Worm (Caenorhabditis elegans) whole organism, L2 larva: ENCODE results near the gene act-3.

Source experiments
- C34F6.9 ChIP-seq: fragments of 150-350 bp; optimal IDR thresholded peaks from 2 replicates; lab custom pipeline; 2014; ENCODE audit warnings: missing biosample characterization, missing genetic modification characterization
- F13H6.1 ChIP-seq: sonication (generic microtip); optimal IDR thresholded peaks from 2 replicates; lab custom pipeline; 2016; ENCODE audit warnings: missing genetic modification characterization, missing compliant biosample characterization
- R02D3.7 ChIP-seq: fragments of 150-350 bp; optimal IDR thresholded peaks from 2 replicates; lab custom pipeline; 2014; ENCODE audit warnings: missing biosample characterization, missing genetic modification characterization
- Y55F3AM.14 ChIP-seq: fragments of 200-800 bp; sonication (Bioruptor generic); optimal IDR thresholded peaks from 2 replicates; lab custom pipeline; 2018; ENCODE audit warnings: mild to moderate bottlenecking, missing genetic modification characterization, missing compliant biosample characterization
- ZK546.5 ChIP-seq: sonication (generic microtip); optimal IDR thresholded peaks from 2 replicates; lab custom pipeline; 2017; ENCODE audit warnings: missing biosample characterization, missing genetic modification characterization
- alr-1 ChIP-seq: fragments of 150-350 bp; optimal IDR thresholded peaks from 2 replicates; lab custom pipeline; 2014; ENCODE audit warnings: missing biosample characterization, missing genetic modification characterization
- aly-2 ChIP-seq: fragments of 150-350 bp; optimal IDR thresholded peaks from 2 replicates; lab custom pipeline; 2014; ENCODE audit warnings: missing biosample characterization, missing genetic modification characterization
- ama-1 ChIP-seq: fragments of 150-350 bp; optimal IDR thresholded peaks from 2 replicates; lab custom pipeline; 2018; ENCODE audit warnings: inconsistent platforms
- blmp-1 ChIP-seq: sonication (generic microtip); optimal IDR thresholded peaks from 2 replicates; lab custom pipeline; 2017; ENCODE audit warnings: missing genetic modification characterization, mild to moderate bottlenecking, missing compliant biosample characterization, antibody characterized with exemption, moderate library complexity; ENCODE audit not compliant: insufficient read depth
- ceh-16 ChIP-seq: fragments of 150-350 bp; optimal IDR thresholded peaks from 2 replicates; lab custom pipeline; 2014; ENCODE audit warnings: missing biosample characterization, missing genetic modification characterization
- ceh-82 ChIP-seq: fragments of 150-350 bp; optimal IDR thresholded peaks from 2 replicates; lab custom pipeline; 2014; ENCODE audit warnings: missing biosample characterization, missing genetic modification characterization
- crh-2 ChIP-seq: sonication (generic microtip); optimal IDR thresholded peaks from 2 replicates; lab custom pipeline; 2017; ENCODE audit warnings: missing biosample characterization, missing genetic modification characterization
- dmd-4 ChIP-seq: sonication (generic microtip); optimal IDR thresholded peaks from 2 replicates; lab custom pipeline; 2017; ENCODE audit warnings: missing biosample characterization, missing genetic modification characterization
- egl-27 ChIP-seq: sonication (generic microtip); optimal IDR thresholded peaks from 3 replicates; lab custom pipeline; 2017; ENCODE audit warnings: missing biosample characterization, missing genetic modification reagents, missing genetic modification characterization
- elt-1 ChIP-seq: fragments of 150-350 bp; optimal IDR thresholded peaks from 2 replicates; lab custom pipeline; 2014; ENCODE audit warnings: missing biosample characterization, missing genetic modification characterization
- elt-3 ChIP-seq: sonication (generic microtip); optimal IDR thresholded peaks from 2 replicates; lab custom pipeline; 2017; ENCODE audit warnings: missing biosample characterization, missing genetic modification characterization
- fos-1 ChIP-seq: fragments of 150-350 bp; optimal IDR thresholded peaks from 2 replicates; lab custom pipeline; 2014; ENCODE audit warnings: missing biosample characterization, missing genetic modification characterization
- gmeb-1 ChIP-seq: fragments of 150-350 bp; optimal IDR thresholded peaks from 2 replicates; lab custom pipeline; 2014; ENCODE audit warnings: missing biosample characterization, missing genetic modification characterization
- lin-11 ChIP-seq: fragments of 150-350 bp; sonication (generic microtip); optimal IDR thresholded peaks from 2 replicates; lab custom pipeline; 2014; ENCODE audit warnings: missing biosample characterization, missing genetic modification characterization, inconsistent platforms, mixed read lengths
- lin-13 ChIP-seq: fragments of 150-350 bp; optimal IDR thresholded peaks from 2 replicates; lab custom pipeline; 2014; ENCODE audit warnings: missing biosample characterization, missing genetic modification reagents, missing genetic modification characterization
- lin-39 ChIP-seq: fragments of 150-350 bp; optimal IDR thresholded peaks from 2 replicates; lab custom pipeline; 2014; ENCODE audit warnings: missing biosample characterization, missing genetic modification reagents, missing genetic modification characterization
- lsy-2 ChIP-seq, 2 experiments: fragments of 150-350 bp in 1 of 2; sonication (generic microtip) in 1 of 2; optimal IDR thresholded peaks; 2 replicates each; lab custom pipeline; 2014 to 2017; ENCODE audit warnings: missing biosample characterization in 2 of 2, missing genetic modification characterization in 2 of 2
- mab-5 ChIP-seq: fragments of 150-350 bp; optimal IDR thresholded peaks from 2 replicates; lab custom pipeline; 2014; ENCODE audit warnings: missing biosample characterization, missing genetic modification characterization
- mbf-1 ChIP-seq: sonication (generic microtip); optimal IDR thresholded peaks from 2 replicates; lab custom pipeline; 2017; ENCODE audit warnings: missing biosample characterization, missing genetic modification characterization
- mdl-1 ChIP-seq, 2 experiments: fragments of 150-350 bp in 1 of 2; sonication (generic microtip) in 1 of 2; optimal IDR thresholded peaks; 2 replicates each; lab custom pipeline; 2017; ENCODE audit warnings: missing biosample characterization in 2 of 2, missing genetic modification characterization in 2 of 2
- nhr-10 ChIP-seq: sonication (generic microtip); optimal IDR thresholded peaks from 2 replicates; lab custom pipeline; 2017; ENCODE audit warnings: missing biosample characterization, missing genetic modification characterization
- nhr-11 ChIP-seq: fragments of 150-350 bp; optimal IDR thresholded peaks from 2 replicates; lab custom pipeline; 2014; ENCODE audit warnings: missing biosample characterization, missing genetic modification characterization
- nhr-12 ChIP-seq: fragments of 150-350 bp; optimal IDR thresholded peaks from 2 replicates; lab custom pipeline; 2014; ENCODE audit warnings: missing biosample characterization, missing genetic modification characterization
- nhr-129 ChIP-seq: fragments of 150-350 bp; optimal IDR thresholded peaks from 2 replicates; lab custom pipeline; 2014; ENCODE audit warnings: missing biosample characterization, missing genetic modification characterization
- nhr-21 ChIP-seq: fragments of 150-350 bp; optimal IDR thresholded peaks from 2 replicates; lab custom pipeline; 2014; ENCODE audit warnings: missing biosample characterization, missing genetic modification characterization
- nhr-23 ChIP-seq: fragments of 150-350 bp; optimal IDR thresholded peaks from 2 replicates; lab custom pipeline; 2014; ENCODE audit warnings: missing biosample characterization, missing genetic modification reagents, missing genetic modification characterization
- nhr-237 ChIP-seq: fragments of 150-350 bp; optimal IDR thresholded peaks from 2 replicates; lab custom pipeline; 2014; ENCODE audit warnings: missing biosample characterization, missing genetic modification characterization
- nhr-25 ChIP-seq: fragments of 150-350 bp; sonication (generic microtip); optimal IDR thresholded peaks from 3 replicates; lab custom pipeline; 2014; ENCODE audit warnings: missing biosample characterization, missing genetic modification characterization
- nhr-6 ChIP-seq: fragments of 150-350 bp; optimal IDR thresholded peaks from 2 replicates; lab custom pipeline; 2014; ENCODE audit warnings: missing biosample characterization, missing genetic modification characterization
- nhr-77 ChIP-seq: fragments of 150-350 bp; optimal IDR thresholded peaks from 2 replicates; lab custom pipeline; 2014; ENCODE audit warnings: missing biosample characterization, missing genetic modification characterization
- peb-1 ChIP-seq: fragments of 150-350 bp; optimal IDR thresholded peaks from 2 replicates; lab custom pipeline; 2014; ENCODE audit warnings: missing biosample characterization, missing genetic modification characterization
- sem-4 ChIP-seq: fragments of 150-350 bp; optimal IDR thresholded peaks from 2 replicates; lab custom pipeline; 2014; ENCODE audit warnings: missing biosample characterization, missing genetic modification reagents, missing genetic modification characterization
- skn-1 ChIP-seq: sonication (generic microtip); optimal IDR thresholded peaks from 2 replicates; lab custom pipeline; 2017; ENCODE audit warnings: missing biosample characterization, missing genetic modification characterization
- sma-3 ChIP-seq: sonication (generic microtip); optimal IDR thresholded peaks from 2 replicates; lab custom pipeline; 2016; ENCODE audit warnings: missing genetic modification reagents, missing genetic modification characterization, missing compliant biosample characterization
- sma-9 ChIP-seq, 2 experiments: fragments of 150-350 bp in 1 of 2; sonication (generic microtip) in 1 of 2; optimal IDR thresholded peaks; 2 replicates each; lab custom pipeline; 2014 to 2016; ENCODE audit warnings: missing genetic modification characterization in 2 of 2, mild to moderate bottlenecking in 1 of 2, missing biosample characterization in 1 of 2, missing compliant biosample characterization in 1 of 2, missing genetic modification reagents in 1 of 2, moderate library complexity in 1 of 2
- snpc-4 ChIP-seq: fragments of 150-350 bp; optimal IDR thresholded peaks from 2 replicates; lab custom pipeline; 2014; ENCODE audit warnings: missing biosample characterization, missing genetic modification characterization
- unc-39 ChIP-seq: fragments of 150-350 bp; optimal IDR thresholded peaks from 2 replicates; lab custom pipeline; 2014; ENCODE audit warnings: missing biosample characterization, missing genetic modification characterization
- unc-55 ChIP-seq: fragments of 150-350 bp; sonication (generic microtip); optimal IDR thresholded peaks from 3 replicates; lab custom pipeline; 2014; ENCODE audit warnings: missing biosample characterization, missing genetic modification reagents, missing genetic modification characterization
- unc-62 ChIP-seq: fragments of 150-350 bp; optimal IDR thresholded peaks from 2 replicates; lab custom pipeline; 2014; ENCODE audit warnings: missing biosample characterization, missing genetic modification reagents, missing genetic modification characterization
- zag-1 ChIP-seq: fragments of 150-350 bp; optimal IDR thresholded peaks from 2 replicates; lab custom pipeline; 2014; ENCODE audit warnings: missing biosample characterization, missing genetic modification characterization
- ztf-1 ChIP-seq: fragments of 200-800 bp; sonication (Bioruptor generic); conservative IDR thresholded peaks from 2 replicates; pipeline ENCODE4 v1.3.6; 2022; ENCODE audit warnings: missing genetic modification characterization, missing compliant biosample characterization
- ztf-11 ChIP-seq: sonication (generic microtip); optimal IDR thresholded peaks from 2 replicates; lab custom pipeline; 2017; ENCODE audit warnings: missing biosample characterization, missing genetic modification characterization
- ztf-4 ChIP-seq: fragments of 150-350 bp; optimal IDR thresholded peaks from 2 replicates; lab custom pipeline; 2014; ENCODE audit warnings: missing biosample characterization, missing genetic modification characterization

The act-3 gene

ce11 chrV:11078104-11078724, 3.9 kb upstream of the act-3 start, which contains the start of gene act-2:
Gene act-2, minus strand, starts transcription at chrV:11078154.
- TF ChIP-seq ztf-11 (tag; lab: Kevin White, UChicago) (no peak), lin-11 (tag; lab: Kevin White, UChicago) (peak; percentile 76), snpc-4 (tag; lab: Kevin White, UChicago) (peak; percentile 55), unc-55 (GFP tag; lab: Kevin White, UChicago) (peak; percentile 86), nhr-11 (tag; lab: Kevin White, UChicago) (no peak), blmp-1 (tag; lab: Kevin White, UChicago) (peak; percentile 57), fos-1 (peak; percentile 97), elt-1 (tag; lab: Kevin White, UChicago) (no peak), elt-3 (no peak), F13H6.1 (peak; percentile 44), nhr-129 (tag; lab: Kevin White, UChicago) (peak; percentile 76), peb-1 (tag; lab: Kevin White, UChicago) (no peak), nhr-10 (tag; lab: Kevin White, UChicago) (no peak), unc-39 (tag; lab: Kevin White, UChicago) (no peak), nhr-77 (tag; lab: Kevin White, UChicago) (no peak), lsy-2 (tag; optimal IDR thresholded peaks at IDR 0.05; lab: Kevin White, UChicago) (peak in 1 of 2 experiments; percentile 75), sma-3 (GFP tag; lab: Kevin White, UChicago) (peak; percentile 87), ztf-4 (tag; lab: Kevin White, UChicago) (peak; percentile 50), C34F6.9 (tag; lab: Kevin White, UChicago) (peak; percentile 88), aly-2 (tag; lab: Kevin White, UChicago) (no peak), ama-1 (lab: Kevin White, UChicago) (peak; percentile 40), nhr-237 (tag; lab: Kevin White, UChicago) (no peak), ZK546.5 (tag; lab: Kevin White, UChicago) (no peak), mab-5 (tag; lab: Kevin White, UChicago) (peak; percentile 21), ceh-16 (tag; lab: Kevin White, UChicago) (peak; percentile 64), crh-2 (tag; lab: Kevin White, UChicago) (peak; percentile 86), dmd-4 (tag; lab: Kevin White, UChicago) (no peak), lin-39 (no peak), nhr-12 (tag; lab: Kevin White, UChicago) (no peak), mdl-1 (tag; optimal IDR thresholded peaks at IDR 0.05; lab: Kevin White, UChicago) (no peak), skn-1 (tag; lab: Kevin White, UChicago) (no peak), sem-4 (peak; percentile 80), lin-13 (GFP tag; lab: Kevin White, UChicago) (peak; percentile 74), nhr-23 (no peak), gmeb-1 (tag; lab: Kevin White, UChicago) (peak; percentile 69), sma-9 (GFP tag; optimal IDR thresholded peaks at IDR 0.05; lab: Kevin White, UChicago) (peak; percentile 8), sma-9 (tag; optimal IDR thresholded peaks at IDR 0.05; lab: Kevin White, UChicago) (no peak), nhr-25 (tag; lab: Kevin White, UChicago) (peak; percentile 84), egl-27 (tag; lab: Kevin White, UChicago) (no peak), nhr-21 (peak; percentile 20), zag-1 (peak; percentile 15), ztf-1 (GFP tag; lab: Robert Waterston, UW) (no peak), alr-1 (no peak), unc-62 (GFP tag; lab: Kevin White, UChicago) (no peak)

DNA sequence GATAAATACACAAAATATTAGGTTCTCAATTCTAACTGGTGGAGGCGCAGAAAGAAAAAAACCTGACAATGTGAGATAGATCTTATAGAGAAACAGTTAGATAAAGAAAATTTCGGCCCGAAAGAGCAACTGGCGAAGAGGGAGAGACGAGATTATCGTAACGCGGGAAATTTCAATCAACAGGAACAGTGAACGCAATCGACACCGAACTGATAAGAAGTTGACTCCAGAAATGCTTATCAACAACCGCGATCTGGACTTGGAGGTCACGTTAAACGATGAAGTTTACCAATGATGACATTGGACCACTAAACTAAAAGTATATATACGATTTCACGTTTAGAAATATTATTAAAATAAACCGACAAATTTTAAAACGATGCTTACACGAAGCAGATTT, 2.1 kb upstream of the act-3 start:
- TF ChIP-seq nhr-237 (tag; lab: Kevin White, UChicago) = no peak
- no peak for TF ChIP-seq R02D3.7
- TF ChIP-seq nhr-10 (tag; lab: Kevin White, UChicago) = no peak
- TF ChIP-seq nhr-6 = no peak
- no peak for TF ChIP-seq nhr-12 (tag; lab: Kevin White, UChicago)
- no peak for TF ChIP-seq nhr-77 (tag; lab: Kevin White, UChicago)
- peak; percentile 14 for TF ChIP-seq C34F6.9 (tag; lab: Kevin White, UChicago)
- TF ChIP-seq nhr-129 (tag; lab: Kevin White, UChicago) = peak; percentile 43
- TF ChIP-seq elt-1 (tag; lab: Kevin White, UChicago) = no peak
- TF ChIP-seq fos-1 = peak; percentile 46
- TF ChIP-seq crh-2 (tag; lab: Kevin White, UChicago) = peak; percentile 31
- TF ChIP-seq egl-27 (tag; lab: Kevin White, UChicago) = no peak
- no peak for TF ChIP-seq ZK546.5 (tag; lab: Kevin White, UChicago)
- no peak for TF ChIP-seq sem-4
- TF ChIP-seq zag-1 = no peak
- no peak for TF ChIP-seq nhr-21
- no peak for TF ChIP-seq unc-55 (GFP tag; lab: Kevin White, UChicago)
- TF ChIP-seq gmeb-1 (tag; lab: Kevin White, UChicago) = no peak
- TF ChIP-seq ztf-1 (GFP tag; lab: Robert Waterston, UW) = no peak
- TF ChIP-seq ceh-82 (tag; lab: Kevin White, UChicago) = no peak
- no peak for TF ChIP-seq ceh-16 (tag; lab: Kevin White, UChicago)
- no peak for TF ChIP-seq Y55F3AM.14 (GFP tag; lab: Kevin White, UChicago)
- TF ChIP-seq lin-11 (tag; lab: Kevin White, UChicago) = no peak
- no peak for TF ChIP-seq mbf-1 (tag; lab: Kevin White, UChicago)
- no peak for TF ChIP-seq elt-3
- no peak for TF ChIP-seq nhr-25 (tag; lab: Kevin White, UChicago)
- peak; percentile 38 for TF ChIP-seq unc-62 (GFP tag; lab: Kevin White, UChicago)
- TF ChIP-seq skn-1 (tag; lab: Kevin White, UChicago) = no peak
- no peak for TF ChIP-seq aly-2 (tag; lab: Kevin White, UChicago)
- peak; percentile 32 for TF ChIP-seq lin-13 (GFP tag; lab: Kevin White, UChicago)
- no peak for TF ChIP-seq unc-39 (tag; lab: Kevin White, UChicago)
- no peak for TF ChIP-seq nhr-23
- peak; percentile 79 for TF ChIP-seq ama-1 (lab: Kevin White, UChicago)
